Worm (Caenorhabditis elegans) whole organism, early embryonic: ENCODE measurements around the gene C01C4.3.
A peak's percentile ranks its signal among the peaks of the same experiment; 100 is the strongest.

Source experiments
- B0310.2 ChIP-seq: sonication (generic microtip); optimal IDR thresholded peaks from 2 replicates; lab custom pipeline; 2016; ENCODE audit warnings: mild to moderate bottlenecking, missing genetic modification characterization, missing compliant biosample characterization
- F13C5.2 ChIP-seq: sonication (generic microtip); optimal IDR thresholded peaks from 2 replicates; lab custom pipeline; 2017; ENCODE audit warnings: mild to moderate bottlenecking, missing genetic modification characterization, inconsistent platforms, missing compliant biosample characterization
- aly-1 ChIP-seq: sonication (generic microtip); optimal IDR thresholded peaks from 2 replicates; lab custom pipeline; 2016; ENCODE audit warnings: missing genetic modification characterization, missing compliant biosample characterization
- ama-1 ChIP-seq: fragments of 150-350 bp; optimal IDR thresholded peaks from 2 replicates; lab custom pipeline; 2014
- ceh-13 ChIP-seq: fragments of 200-800 bp; sonication (Bioruptor generic); optimal IDR thresholded peaks from 2 replicates; lab custom pipeline; 2018; ENCODE audit warnings: mild to moderate bottlenecking, missing genetic modification characterization, missing compliant biosample characterization
- ceh-36 ChIP-seq: sonication (generic microtip); optimal IDR thresholded peaks from 2 replicates; lab custom pipeline; 2016; ENCODE audit warnings: missing genetic modification characterization, inconsistent platforms, missing compliant biosample characterization
- ets-7 ChIP-seq: sonication (generic microtip); optimal IDR thresholded peaks from 2 replicates; lab custom pipeline; 2016; ENCODE audit warnings: missing genotype, missing genetic modification characterization, missing compliant biosample characterization
- flt-1 ChIP-seq: fragments of 200-800 bp; sonication (Bioruptor generic); IDR thresholded peaks from 2 replicates; pipeline ENCODE4 v1.3.6; 2022; ENCODE audit warnings: missing genetic modification characterization, missing compliant biosample characterization
- hmbx-1 ChIP-seq: sonication (generic microtip); optimal IDR thresholded peaks from 2 replicates; lab custom pipeline; 2016; ENCODE audit warnings: mild to moderate bottlenecking, missing genetic modification characterization, missing compliant biosample characterization
- hmg-4 ChIP-seq: fragments of 200-800 bp; sonication (Bioruptor generic); optimal IDR thresholded peaks from 2 replicates; lab custom pipeline; 2018; ENCODE audit warnings: mild to moderate bottlenecking, missing genetic modification characterization, missing compliant biosample characterization
- hnd-1 ChIP-seq: sonication (generic microtip); optimal IDR thresholded peaks from 2 replicates; lab custom pipeline; 2016; ENCODE audit warnings: missing genetic modification characterization, missing compliant biosample characterization
- pes-1 ChIP-seq: fragments of 200-800 bp; sonication (Bioruptor generic); IDR thresholded peaks from 2 replicates; pipeline ENCODE4 v1.3.6; 2022; ENCODE audit warnings: missing genetic modification reagents, missing genetic modification characterization, missing compliant biosample characterization
- scrt-1 ChIP-seq: fragments of 200-800 bp; sonication (Bioruptor generic); IDR thresholded peaks from 2 replicates; pipeline ENCODE4 v1.3.6; 2022; ENCODE audit warnings: missing genetic modification characterization, missing compliant biosample characterization
- sea-1 ChIP-seq: fragments of 200-800 bp; sonication (Bioruptor generic); conservative IDR thresholded peaks from 2 replicates; pipeline ENCODE4 v1.3.6; 2022; ENCODE audit warnings: missing genetic modification characterization, missing compliant biosample characterization
- tbx-11 ChIP-seq: fragments of 200-800 bp; sonication (Bioruptor generic); IDR thresholded peaks from 2 replicates; pipeline ENCODE4 v1.3.6; 2022; ENCODE audit warnings: missing genetic modification characterization, missing compliant biosample characterization
- tbx-37 ChIP-seq: fragments of 200-800 bp; sonication (Bioruptor generic); conservative IDR thresholded peaks from 2 replicates; pipeline ENCODE4 v1.3.6; 2022; ENCODE audit warnings: missing genetic modification reagents, missing genetic modification characterization, missing compliant biosample characterization
- tra-4 ChIP-seq: sonication (generic microtip); optimal IDR thresholded peaks from 2 replicates; lab custom pipeline; 2017; ENCODE audit warnings: missing genetic modification characterization, missing compliant biosample characterization

Gene C01C4.3

DNA sequence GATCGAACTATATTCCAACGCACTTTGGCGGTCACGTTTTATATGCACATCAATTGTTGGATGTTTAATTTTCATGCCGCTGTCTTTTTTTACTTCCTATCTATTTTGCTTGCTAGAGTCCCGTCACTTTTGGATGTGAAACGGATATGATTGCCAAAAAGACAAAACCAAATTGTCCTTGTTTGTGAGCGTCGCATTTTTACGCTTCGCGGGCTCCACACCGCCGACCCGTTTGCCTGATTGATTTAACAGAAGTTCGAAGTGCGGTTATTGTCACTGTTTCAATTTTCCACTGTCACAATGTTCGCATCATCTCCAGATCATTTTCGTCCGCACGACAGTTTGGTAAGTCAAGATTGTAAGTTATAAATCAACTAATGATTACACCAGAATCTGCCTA lies 18.1 kb downstream of the C01C4.3 start, which contains the start of gene C01C4.2:
Gene C01C4.2, plus strand, starts transcription at position 301 of the 400 bp plus-strand sequence.
- TF ChIP-seq B0310.2 (tag; lab: Kevin White, UChicago) (no peak), ets-7 (tag; lab: Kevin White, UChicago) (no peak), ama-1 (lab: Kevin White, UChicago) (no peak), tbx-11 (GFP tag; lab: Robert Waterston, UW) (no peak), pes-1 (no peak), F13C5.2 (no peak), hmbx-1 (tag; lab: Kevin White, UChicago) (no peak), tbx-37 (GFP tag; lab: Robert Waterston, UW) (no peak), ceh-36 (tag; lab: Kevin White, UChicago) (no peak), tra-4 (tag; lab: Kevin White, UChicago) (no peak), hmg-4 (GFP tag; lab: Kevin White, UChicago) (no peak), aly-1 (tag; lab: Kevin White, UChicago) (no peak), ceh-13 (no peak), flt-1 (GFP tag; lab: Robert Waterston, UW) (no peak), sea-1 (GFP tag; lab: Robert Waterston, UW) (no peak), scrt-1 (no peak), hnd-1 (tag; lab: Kevin White, UChicago) (no peak)

DNA sequence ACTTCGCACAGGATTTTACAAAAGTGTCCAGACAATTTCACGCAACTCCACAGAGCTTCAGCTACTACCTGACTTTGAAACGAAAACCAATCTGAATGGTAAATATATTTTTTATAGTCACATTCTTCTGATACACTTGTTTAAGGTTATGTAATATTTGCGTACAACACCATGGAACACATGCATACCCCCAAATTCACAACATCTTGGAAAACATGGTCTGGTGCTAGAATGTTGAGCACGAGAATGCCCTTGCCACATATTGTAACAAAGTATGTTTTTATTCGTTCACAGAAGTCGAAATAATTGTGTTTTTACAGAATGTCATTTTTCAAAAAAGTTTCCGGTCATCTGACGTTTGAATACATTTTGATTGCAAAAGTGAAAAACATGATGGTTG lies 19.1 kb downstream of the C01C4.3 start:
- TF ChIP-seq B0310.2 (tag; lab: Kevin White, UChicago): no peak
- TF ChIP-seq tbx-11 (GFP tag; lab: Robert Waterston, UW): no peak
- no peak for TF ChIP-seq F13C5.2
- no peak for TF ChIP-seq scrt-1
- no peak for TF ChIP-seq ama-1 (lab: Kevin White, UChicago)
- no peak for TF ChIP-seq hnd-1 (tag; lab: Kevin White, UChicago)
- TF ChIP-seq sea-1 (GFP tag; lab: Robert Waterston, UW): no peak
- TF ChIP-seq hmg-4 (GFP tag; lab: Kevin White, UChicago): no peak
- no peak for TF ChIP-seq ceh-36 (tag; lab: Kevin White, UChicago)

DNA sequence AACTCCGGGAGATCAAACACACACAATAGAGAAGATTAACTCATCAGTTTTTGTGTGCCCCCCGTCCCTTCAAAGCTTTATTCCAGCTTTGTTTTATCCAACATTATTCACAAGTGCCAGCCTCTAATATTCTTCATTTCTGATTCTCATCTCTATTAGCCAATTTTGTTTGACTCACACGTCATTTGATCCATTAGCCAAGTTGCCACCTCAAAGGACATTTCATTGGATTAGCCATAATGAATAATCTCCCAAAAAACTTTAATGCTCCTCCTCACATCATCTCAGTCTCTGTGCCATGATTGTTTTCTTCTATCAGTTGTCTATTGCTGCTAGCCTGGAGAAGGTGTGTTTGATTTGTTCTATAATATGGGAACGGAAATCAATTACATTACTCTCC lies 28.7 kb downstream of the C01C4.3 start:
- TF ChIP-seq flt-1 (GFP tag; lab: Robert Waterston, UW) (no peak), ets-7 (tag; lab: Kevin White, UChicago) (no peak), sea-1 (GFP tag; lab: Robert Waterston, UW) (no peak), F13C5.2 (no peak), tra-4 (tag; lab: Kevin White, UChicago) (no peak), aly-1 (tag; lab: Kevin White, UChicago) (no peak), hnd-1 (tag; lab: Kevin White, UChicago) (no peak), pes-1 (no peak), scrt-1 (no peak), tbx-37 (GFP tag; lab: Robert Waterston, UW) (no peak), ceh-13 (no peak), ama-1 (lab: Kevin White, UChicago) (no peak), hmbx-1 (tag; lab: Kevin White, UChicago) (no peak), hmg-4 (GFP tag; lab: Kevin White, UChicago) (no peak), B0310.2 (tag; lab: Kevin White, UChicago) (no peak), tbx-11 (GFP tag; lab: Robert Waterston, UW) (no peak)

DNA sequence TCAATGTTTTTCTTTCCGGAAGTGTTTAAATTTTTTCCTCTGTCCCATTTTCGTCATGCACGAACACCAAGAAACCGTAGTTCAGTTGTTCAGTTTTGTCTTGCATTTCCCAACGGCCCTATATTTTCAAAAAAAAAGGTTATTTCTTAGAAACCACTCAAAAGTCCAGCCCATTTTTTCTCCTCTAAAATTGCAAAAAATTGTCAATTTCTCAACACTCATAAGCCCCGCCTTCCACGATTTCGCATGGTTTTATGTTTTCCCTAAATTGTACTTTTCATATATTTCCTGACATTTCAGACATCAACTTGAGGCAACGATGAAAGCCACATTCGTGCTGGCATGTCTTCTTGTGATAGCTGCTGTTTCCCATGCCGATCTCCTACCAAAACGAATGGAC lies 30.6 kb downstream of the C01C4.3 start, which contains the start of gene nlp-1:
Gene nlp-1, plus strand, starts transcription at position 301 of the 400 bp plus-strand sequence.
- no peak for TF ChIP-seq tbx-11 (GFP tag; lab: Robert Waterston, UW)
- TF ChIP-seq ceh-13: no peak

- TF ChIP-seq aly-1 (tag; lab: Kevin White, UChicago) (no peak), B0310.2 (tag; lab: Kevin White, UChicago) (no peak)
Measured at ce11 chrX:3728970-3729369, 32.3 kb downstream of the C01C4.3 start, which contains the start of gene aex-4. TSS of gene aex-4 (plus strand) at chrX:3729281.

DNA sequence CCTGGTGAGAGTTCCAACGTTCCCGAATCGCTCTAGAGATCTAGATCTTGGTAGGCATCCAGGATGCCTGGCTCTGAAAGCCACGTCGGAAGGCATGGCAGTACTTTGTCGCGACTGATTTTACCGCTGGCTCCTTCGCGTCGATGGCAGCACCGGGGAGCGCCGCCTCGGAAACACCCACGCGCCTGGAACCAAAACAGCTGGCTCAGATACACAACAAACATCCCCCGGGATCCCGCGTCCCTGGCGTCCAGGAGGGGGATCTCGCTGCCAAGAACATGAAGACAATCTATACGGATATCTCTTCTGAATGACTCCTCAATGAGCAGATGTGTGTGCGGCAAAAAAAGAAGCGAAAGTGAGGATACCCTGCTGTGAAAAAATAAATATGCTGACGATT lies 36.6 kb downstream of the C01C4.3 start:
- TF ChIP-seq ets-7 (tag; lab: Kevin White, UChicago): no peak
- TF ChIP-seq hnd-1 (tag; lab: Kevin White, UChicago): no peak
- TF ChIP-seq aly-1 (tag; lab: Kevin White, UChicago): no peak
- no peak for TF ChIP-seq hmbx-1 (tag; lab: Kevin White, UChicago)
- TF ChIP-seq ama-1 (lab: Kevin White, UChicago): no peak
- TF ChIP-seq hmg-4 (GFP tag; lab: Kevin White, UChicago): no peak
- no peak for TF ChIP-seq ceh-13
- TF ChIP-seq pes-1: no peak
- no peak for TF ChIP-seq B0310.2 (tag; lab: Kevin White, UChicago)
- no peak for TF ChIP-seq tbx-37 (GFP tag; lab: Robert Waterston, UW)

DNA sequence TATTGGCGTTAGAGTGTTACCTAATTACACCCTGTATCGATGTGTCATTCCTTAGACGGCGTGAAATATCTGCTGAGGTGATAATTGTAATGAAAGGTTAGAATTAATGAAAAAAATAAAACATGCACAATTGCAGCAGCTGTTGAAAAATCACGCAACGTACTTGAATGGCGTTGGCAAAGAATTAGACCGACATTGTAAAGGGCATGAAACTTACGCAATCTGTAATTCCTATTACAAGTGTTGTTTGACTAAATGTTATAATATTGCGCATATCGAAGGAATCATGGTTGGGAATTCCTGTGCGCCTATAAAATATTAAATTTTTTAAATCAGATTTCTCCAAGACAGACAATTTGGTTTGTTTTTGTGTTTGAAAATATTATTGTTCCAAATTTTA lies 37.0 kb downstream of the C01C4.3 start, which contains the start of gene tag-18:
Gene tag-18, minus strand, starts transcription at position 305 of the 400 bp plus-strand sequence.
- TF ChIP-seq flt-1 (GFP tag; lab: Robert Waterston, UW) (no peak), hmg-4 (GFP tag; lab: Kevin White, UChicago) (no peak)

- TF ChIP-seq pes-1: no peak
- TF ChIP-seq ama-1 (lab: Kevin White, UChicago): no peak
- TF ChIP-seq hnd-1 (tag; lab: Kevin White, UChicago): no peak
- no peak for TF ChIP-seq aly-1 (tag; lab: Kevin White, UChicago)
- TF ChIP-seq tra-4 (tag; lab: Kevin White, UChicago): no peak
- TF ChIP-seq B0310.2 (tag; lab: Kevin White, UChicago): no peak
- peak; percentile 20 for TF ChIP-seq ets-7 (tag; lab: Kevin White, UChicago)
- TF ChIP-seq scrt-1: no peak
Measured at ce11 chrX:3738617-3739016, 41.9 kb downstream of the C01C4.3 start.
